Fruit fly (Drosophila melanogaster): Measurements from ENCODE around the gene ATP6AP2.

DNA sequence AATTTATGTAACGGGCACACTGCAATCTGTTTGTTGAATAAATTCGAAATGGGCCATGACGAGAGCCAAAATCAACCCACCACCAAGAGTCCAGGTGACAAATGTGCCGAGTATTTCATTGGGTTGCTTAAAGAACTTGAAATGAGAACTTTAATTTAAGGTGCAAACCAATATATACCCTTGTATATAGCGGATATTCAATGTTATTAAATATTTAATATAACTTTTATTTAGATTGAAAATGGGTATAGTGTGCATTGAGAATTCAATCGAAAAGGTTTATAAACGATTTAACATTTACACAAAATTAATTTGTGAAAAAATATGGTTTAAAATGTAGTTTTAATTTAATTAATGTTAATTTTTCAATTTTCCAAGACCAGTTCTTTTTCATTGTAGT lies 14.1 kb upstream of the ATP6AP2 start, which contains the start of gene CG8420:
- TF ChIP-seq Dfd (GFP tag; optimal IDR thresholded peaks at IDR 0.05) (no peak), OdsH (GFP tag; optimal IDR thresholded peaks at IDR 0.05) (no peak), foxo (GFP tag; optimal IDR thresholded peaks at IDR 0.05) (no peak), CG32264 (GFP tag; optimal IDR thresholded peaks at IDR 0.05) (no peak), rgr (GFP tag; optimal IDR thresholded peaks at IDR 0.05) (no peak), fru (GFP tag; optimal IDR thresholded peaks at IDR 0.05) (no peak), pan (optimal IDR thresholded peaks at IDR 0.05) (no peak), HLH106 (tag; optimal IDR thresholded peaks at IDR 0.05) (no peak), br (GFP tag; optimal IDR thresholded peaks at IDR 0.05) (no peak), Hr83 (GFP tag; optimal IDR thresholded peaks at IDR 0.05; ENCODE audit: poor library complexity, severe bottlenecking) (no peak), lola (GFP tag; optimal IDR thresholded peaks at IDR 0.05) (no peak)

Data from whole organism, wandering third instar larva.